Worm (Caenorhabditis elegans) whole organism, L1 larva: Measurements from ENCODE around the gene F12E12.1.

Experiments
- C04F5.9 ChIP-seq: sonication (generic microtip); optimal IDR thresholded peaks from 2 replicates; lab custom pipeline; 2016; ENCODE audit warnings: missing genetic modification characterization, missing compliant biosample characterization
- aha-1 ChIP-seq: fragments of 150-350 bp; optimal IDR thresholded peaks from 2 replicates; lab custom pipeline; 2014; ENCODE audit warnings: missing biosample characterization, missing genetic modification characterization
- ama-1 ChIP-seq: fragments of 150-350 bp; optimal IDR thresholded peaks from 2 replicates; lab custom pipeline; 2014
- blmp-1 ChIP-seq: fragments of 150-350 bp; optimal IDR thresholded peaks from 2 replicates; lab custom pipeline; 2014; ENCODE audit warnings: missing biosample characterization, missing genetic modification characterization
- ceh-8 ChIP-seq: fragments of 200-800 bp; sonication (Bioruptor generic); optimal IDR thresholded peaks from 2 replicates; lab custom pipeline; 2018; ENCODE audit warnings: mild to moderate bottlenecking, missing genetic modification characterization, moderate library complexity, missing compliant biosample characterization
- ceh-90 ChIP-seq: sonication (generic microtip); optimal IDR thresholded peaks from 2 replicates; lab custom pipeline; 2016; ENCODE audit warnings: missing genetic modification characterization, missing compliant biosample characterization
- efl-1 ChIP-seq, 4 experiments: fragments of 150-350 bp; optimal IDR thresholded peaks in 3 of 4; peaks in 1 of 4; 1 replicate in 1 of 4; 2 replicates in 3 of 4; lab custom pipeline; 2014; ENCODE audit warnings: missing biosample characterization in 2 of 4, missing genetic modification characterization in 2 of 4, missing genetic modification reagents in 2 of 4
- egl-13 ChIP-seq: sonication (generic microtip); optimal IDR thresholded peaks from 2 replicates; lab custom pipeline; 2016; ENCODE audit warnings: missing genotype, missing genetic modification reagents, missing genetic modification characterization, missing compliant biosample characterization
- egl-27 ChIP-seq, 2 experiments: fragments of 150-350 bp in 1 of 2; sonication (generic microtip); optimal IDR thresholded peaks; 3 replicates each; lab custom pipeline; 2017 to 2018; ENCODE audit warnings: missing biosample characterization in 2 of 2, missing genetic modification characterization in 2 of 2, missing genetic modification reagents in 2 of 2
- fkh-4 ChIP-seq: sonication (generic microtip); optimal IDR thresholded peaks from 2 replicates; lab custom pipeline; 2016; ENCODE audit warnings: missing compliant biosample characterization, missing genetic modification characterization, borderline replicate concordance
- fos-1 ChIP-seq: fragments of 150-350 bp; optimal IDR thresholded peaks from 2 replicates; lab custom pipeline; 2014; ENCODE audit warnings: missing biosample characterization, missing genetic modification characterization
- hlh-17 ChIP-seq: fragments of 200-800 bp; sonication (Bioruptor generic); optimal IDR thresholded peaks from 2 replicates; lab custom pipeline; 2018; ENCODE audit warnings: missing genetic modification characterization, mild to moderate bottlenecking, missing compliant biosample characterization, moderate library complexity, borderline replicate concordance
- hlh-4 ChIP-seq: sonication (generic microtip); optimal IDR thresholded peaks from 2 replicates; lab custom pipeline; 2016; ENCODE audit warnings: mild to moderate bottlenecking, missing genetic modification characterization, missing compliant biosample characterization
- hpl-2 ChIP-seq: fragments of 150-350 bp; optimal IDR thresholded peaks from 2 replicates; lab custom pipeline; 2014; ENCODE audit warnings: missing biosample characterization, missing genetic modification reagents, missing genetic modification characterization
- irx-1 ChIP-seq: sonication (generic microtip); optimal IDR thresholded peaks from 2 replicates; lab custom pipeline; 2016; ENCODE audit warnings: missing genetic modification characterization, missing compliant biosample characterization
- isw-1 ChIP-seq: fragments of 200-800 bp; sonication (Bioruptor generic); IDR thresholded peaks from 2 replicates; pipeline ENCODE4 v1.3.6; 2022; ENCODE audit warnings: missing genetic modification characterization, missing compliant biosample characterization
- jun-1 ChIP-seq: fragments of 150-350 bp; optimal IDR thresholded peaks from 2 replicates; lab custom pipeline; 2014; ENCODE audit warnings: missing biosample characterization, missing genetic modification reagents, missing genetic modification characterization
- lin-35 ChIP-seq, 2 experiments: fragments of 150-350 bp; optimal IDR thresholded peaks; 2 replicates each; lab custom pipeline; 2014; ENCODE audit warnings: missing biosample characterization in 2 of 2, missing genetic modification characterization in 2 of 2, missing genetic modification reagents in 2 of 2
- lin-39 ChIP-seq: fragments of 150-350 bp; optimal IDR thresholded peaks from 2 replicates; lab custom pipeline; 2014; ENCODE audit warnings: missing biosample characterization, missing genetic modification reagents, missing genetic modification characterization
- lir-3 ChIP-seq: sonication (generic microtip); optimal IDR thresholded peaks from 2 replicates; lab custom pipeline; 2016; ENCODE audit warnings: mild to moderate bottlenecking, missing genetic modification characterization, moderate library complexity, missing compliant biosample characterization; ENCODE audit not compliant: poor library complexity
- mdl-1 ChIP-seq, 2 experiments: fragments of 150-350 bp; optimal IDR thresholded peaks; 2 replicates each; lab custom pipeline; 2014 to 2017; ENCODE audit warnings: missing biosample characterization in 2 of 2, missing genetic modification characterization in 2 of 2, inconsistent platforms in 1 of 2
- mef-2 ChIP-seq: fragments of 150-350 bp; optimal IDR thresholded peaks from 2 replicates; lab custom pipeline; 2014; ENCODE audit warnings: missing biosample characterization, missing genetic modification characterization
- mep-1 ChIP-seq: fragments of 150-350 bp; optimal IDR thresholded peaks from 2 replicates; lab custom pipeline; 2014; ENCODE audit warnings: missing biosample characterization, missing genetic modification characterization
- nhr-237 ChIP-seq: fragments of 150-350 bp; optimal IDR thresholded peaks from 2 replicates; lab custom pipeline; 2014; ENCODE audit warnings: missing biosample characterization, missing genetic modification characterization
- nhr-47 ChIP-seq: sonication (generic microtip); optimal IDR thresholded peaks from 2 replicates; lab custom pipeline; 2016; ENCODE audit warnings: mild to moderate bottlenecking, missing genetic modification characterization, moderate library complexity, missing compliant biosample characterization
- nhr-71 ChIP-seq: sonication (generic microtip); optimal IDR thresholded peaks from 2 replicates; lab custom pipeline; 2016; ENCODE audit warnings: mild to moderate bottlenecking, missing genetic modification characterization, moderate library complexity, missing compliant biosample characterization
- nhr-76 ChIP-seq: sonication (generic microtip); optimal IDR thresholded peaks from 2 replicates; lab custom pipeline; 2017; ENCODE audit warnings: missing biosample characterization, missing genetic modification characterization
- nhr-84 ChIP-seq: sonication (generic microtip); optimal IDR thresholded peaks from 2 replicates; lab custom pipeline; 2017; ENCODE audit warnings: missing biosample characterization, missing genetic modification characterization
- nhr-85 ChIP-seq: sonication (generic microtip); peaks from one replicate; lab custom pipeline; 2016; ENCODE audit warnings: missing genetic modification characterization, inconsistent platforms, missing compliant biosample characterization
- nhr-90 ChIP-seq: sonication (generic microtip); optimal IDR thresholded peaks from 2 replicates; lab custom pipeline; 2016; ENCODE audit warnings: mild to moderate bottlenecking, missing genetic modification characterization, missing compliant biosample characterization; ENCODE audit not compliant: poor library complexity
- pag-3 ChIP-seq: sonication (generic microtip); optimal IDR thresholded peaks from 2 replicates; lab custom pipeline; 2017; ENCODE audit warnings: missing genetic modification characterization, mild to moderate bottlenecking, missing compliant biosample characterization, antibody characterized with exemption, borderline replicate concordance; ENCODE audit not compliant: insufficient read depth
- pax-3 ChIP-seq: fragments of 200-800 bp; sonication (Bioruptor generic); optimal IDR thresholded peaks from 2 replicates; lab custom pipeline; 2018; ENCODE audit warnings: mild to moderate bottlenecking, missing genetic modification characterization, moderate library complexity, missing compliant biosample characterization
- pqm-1 ChIP-seq: sonication (generic microtip); optimal IDR thresholded peaks from 3 replicates; lab custom pipeline; 2017; ENCODE audit warnings: missing biosample characterization, missing genetic modification characterization
- sox-4 ChIP-seq: sonication (generic microtip); optimal IDR thresholded peaks from 2 replicates; lab custom pipeline; 2016; ENCODE audit warnings: missing genetic modification characterization, missing compliant biosample characterization
- sptf-1 ChIP-seq: fragments of 150-350 bp; optimal IDR thresholded peaks from 2 replicates; lab custom pipeline; 2014; ENCODE audit warnings: missing biosample characterization, missing genetic modification characterization
- swsn-7 ChIP-seq: sonication (generic microtip); optimal IDR thresholded peaks from 2 replicates; lab custom pipeline; 2016; ENCODE audit warnings: missing genetic modification characterization, missing compliant biosample characterization
- tbx-2 ChIP-seq: sonication (generic microtip); optimal IDR thresholded peaks from 2 replicates; lab custom pipeline; 2016; ENCODE audit warnings: missing genetic modification characterization, missing compliant biosample characterization
- vab-15 ChIP-seq: sonication (generic microtip); optimal IDR thresholded peaks from 2 replicates; lab custom pipeline; 2017; ENCODE audit warnings: missing genotype, mild to moderate bottlenecking, missing genetic modification characterization, missing compliant biosample characterization
- xbp-1 ChIP-seq: sonication (generic microtip); optimal IDR thresholded peaks from 2 replicates; lab custom pipeline; 2016; ENCODE audit warnings: missing genetic modification characterization, missing compliant biosample characterization
- zip-4 ChIP-seq: fragments of 200-800 bp; sonication (Bioruptor generic); optimal IDR thresholded peaks from 2 replicates; lab custom pipeline; 2018; ENCODE audit warnings: mild to moderate bottlenecking, missing genetic modification characterization, moderate library complexity, missing compliant biosample characterization
- ztf-11 ChIP-seq, 2 experiments: sonication (generic microtip); optimal IDR thresholded peaks; 2 replicates each; lab custom pipeline; 2016 to 2017; ENCODE audit warnings: missing genetic modification characterization in 2 of 2, missing biosample characterization in 1 of 2, missing compliant biosample characterization in 1 of 2

The F12E12.1 gene

ce11 chrII:3779463-3779862 is 37.8 kb downstream of the F12E12.1 start, which contains the start of gene T24E12.11:
T24E12.11 (minus strand) TSS chrII:3779563.
- no peak for TF ChIP-seq egl-27 (tag; optimal IDR thresholded peaks at IDR 0.05; lab: Kevin White, UChicago)
- no peak for TF ChIP-seq lin-35 (GFP tag; optimal IDR thresholded peaks at IDR 0.05; lab: Kevin White, UChicago)
- no peak for TF ChIP-seq nhr-47
- no peak for TF ChIP-seq pqm-1
- TF ChIP-seq pag-3 (tag; lab: Kevin White, UChicago), result no peak
- no peak for TF ChIP-seq vab-15
- TF ChIP-seq blmp-1, result no peak
- TF ChIP-seq fos-1 (tag; lab: Kevin White, UChicago), result no peak
- TF ChIP-seq sptf-1 (tag; lab: Kevin White, UChicago), result no peak
- TF ChIP-seq tbx-2 (tag; lab: Kevin White, UChicago), result no peak
- TF ChIP-seq jun-1 (tag; lab: Kevin White, UChicago), result no peak
- TF ChIP-seq xbp-1 (tag; lab: Kevin White, UChicago), result no peak
- TF ChIP-seq aha-1 (tag; lab: Kevin White, UChicago), result no peak
- no peak for TF ChIP-seq nhr-237
- TF ChIP-seq isw-1 (GFP tag; lab: Robert Waterston, UW), result no peak

ce11 chrII:3781238-3781637 is 39.6 kb downstream of the F12E12.1 start:
- no peak for TF ChIP-seq pax-3 (tag; lab: Kevin White, UChicago)
- TF ChIP-seq efl-1 (optimal IDR thresholded peaks at IDR 0.05; lab: Kevin White, UChicago), result no peak
- TF ChIP-seq efl-1 (GFP tag; optimal IDR thresholded peaks at IDR 0.05 in 1 of 2; lab: Kevin White, UChicago), result peak in 1 of 2 experiments; percentile 67

- no peak for TF ChIP-seq sox-4 (tag; lab: Kevin White, UChicago)
- no peak for TF ChIP-seq nhr-47
- no peak for TF ChIP-seq nhr-76 (tag; lab: Kevin White, UChicago)
- TF ChIP-seq ceh-90 (tag; lab: Kevin White, UChicago), result no peak
- no peak for TF ChIP-seq nhr-85 (tag; lab: Kevin White, UChicago)
- no peak for TF ChIP-seq vab-15
- no peak for TF ChIP-seq efl-1 (optimal IDR thresholded peaks at IDR 0.05; lab: Kevin White, UChicago)
- no peak for TF ChIP-seq efl-1 (GFP tag; optimal IDR thresholded peaks at IDR 0.05 in 1 of 2; lab: Kevin White, UChicago)
- TF ChIP-seq ceh-8, result no peak
- TF ChIP-seq mef-2 (tag; lab: Kevin White, UChicago), result no peak
- no peak for TF ChIP-seq mep-1
- TF ChIP-seq zip-4 (GFP tag; lab: Kevin White, UChicago), result no peak
- no peak for TF ChIP-seq hlh-17 (GFP tag; lab: Kevin White, UChicago)
- TF ChIP-seq lin-39 (tag; lab: Kevin White, UChicago), result no peak
- no peak for TF ChIP-seq swsn-7
- no peak for TF ChIP-seq hlh-4
- no peak for TF ChIP-seq lir-3 (tag; lab: Kevin White, UChicago)
- no peak for TF ChIP-seq C04F5.9 (tag; lab: Kevin White, UChicago)
- no peak for TF ChIP-seq nhr-71
- TF ChIP-seq isw-1 (GFP tag; lab: Robert Waterston, UW), result no peak
Measured at ce11 chrII:3782309-3783000, 40.8 kb downstream of the F12E12.1 start, which contains the start of gene T24E12.2. T24E12.2 (plus strand) TSS chrII:3782950.

ce11 chrII:3785257-3785656 is 43.6 kb downstream of the F12E12.1 start, which contains the start of gene T24E12.1:
T24E12.1 (plus strand) TSS chrII:3785557.
- TF ChIP-seq mep-1 (no peak), blmp-1 (no peak), jun-1 (tag; lab: Kevin White, UChicago) (no peak), irx-1 (tag; lab: Kevin White, UChicago) (no peak), C04F5.9 (tag; lab: Kevin White, UChicago) (no peak), hpl-2 (GFP tag; lab: Kevin White, UChicago) (no peak), fkh-4 (no peak), egl-13 (tag; lab: Kevin White, UChicago) (no peak), ztf-11 (tag; optimal IDR thresholded peaks at IDR 0.05; lab: Kevin White, UChicago) (no peak), swsn-7 (no peak), mef-2 (tag; lab: Kevin White, UChicago) (no peak), nhr-84 (no peak), nhr-90 (tag; lab: Kevin White, UChicago) (no peak), efl-1 (optimal IDR thresholded peaks at IDR 0.05; lab: Kevin White, UChicago) (no peak), efl-1 (GFP tag; optimal IDR thresholded peaks at IDR 0.05 in 1 of 2; lab: Kevin White, UChicago) (no peak), ama-1 (lab: Kevin White, UChicago) (no peak), nhr-237 (no peak), mdl-1 (tag; optimal IDR thresholded peaks at IDR 0.05; lab: Kevin White, UChicago) (no peak)
- TF ChIP-seq, all 84 proteins: peak for 0
